Fruit fly (Drosophila melanogaster): Measurements from ENCODE around the gene Gba1b.
A peak's percentile ranks its signal among the peaks of the same experiment; 100 is the strongest.

Gene Gba1b

dm6 chr3R:23721525-23721924, 16.9 kb downstream of the Gba1b start, which contains the start of gene CG10232:
Gene CG10232 (minus strand): TSS chr3R:23721625.
- TF ChIP-seq CG2678 (tag; optimal IDR thresholded peaks at IDR 0.05) (no peak), CG7271 (tag; optimal IDR thresholded peaks at IDR 0.05) (no peak), Ets97D (GFP tag; optimal IDR thresholded peaks at IDR 0.05) (no peak)

- no peak for TF ChIP-seq sisA (GFP tag; IDR thresholded peaks at IDR 0.05)
- TF ChIP-seq CG6254 (GFP tag; optimal IDR thresholded peaks at IDR 0.05): no peak
- TF ChIP-seq pho (GFP tag; optimal IDR thresholded peaks at IDR 0.05): no peak
- TF ChIP-seq CG10267 (tag; optimal IDR thresholded peaks at IDR 0.05): peak; percentile 42
- TF ChIP-seq CG5953 (GFP tag; IDR thresholded peaks at IDR 0.05): no peak
- TF ChIP-seq grau (tag; optimal IDR thresholded peaks at IDR 0.05): peak; percentile 56
- TF ChIP-seq HLH4C (GFP tag; IDR thresholded peaks at IDR 0.05; ENCODE audit: partially characterized antibody): no peak
- peak; percentile 83 for TF ChIP-seq Dek (tag; optimal IDR thresholded peaks at IDR 0.05)
- no peak for TF ChIP-seq CG8944 (GFP tag; optimal IDR thresholded peaks at IDR 0.05)
- TF ChIP-seq tll (GFP tag; optimal IDR thresholded peaks at IDR 0.05): no peak
- no peak for TF ChIP-seq tna (GFP tag; IDR thresholded peaks at IDR 0.05; ENCODE audit: partially characterized antibody)
- no peak for TF ChIP-seq hth (optimal IDR thresholded peaks at IDR 0.05)
- no peak for TF ChIP-seq disco-r (GFP tag; optimal IDR thresholded peaks at IDR 0.05)
- TF ChIP-seq hb (GFP tag; IDR thresholded peaks at IDR 0.05; ENCODE audit: partially characterized antibody): no peak
- TF ChIP-seq klu (GFP tag; IDR thresholded peaks at IDR 0.05): no peak
- TF ChIP-seq CG2678 (tag; optimal IDR thresholded peaks at IDR 0.05): peak; percentile 42
- no peak for TF ChIP-seq aop (GFP tag; IDR thresholded peaks at IDR 0.05)
- TF ChIP-seq CG10147 (GFP tag; optimal IDR thresholded peaks at IDR 0.05): peak; percentile 36
- no peak for TF ChIP-seq Drgx (GFP tag; IDR thresholded peaks at IDR 0.05)
- TF ChIP-seq CG17385 (GFP tag; optimal IDR thresholded peaks at IDR 0.05): no peak
- TF ChIP-seq Sox102F (GFP tag; optimal IDR thresholded peaks at IDR 0.05): peak; percentile 47
- no peak for TF ChIP-seq Stat92E (GFP tag; optimal IDR thresholded peaks at IDR 0.05)
- TF ChIP-seq cato (GFP tag; optimal IDR thresholded peaks at IDR 0.05; ENCODE audit: borderline replicate concordance): no peak
- TF ChIP-seq mld (GFP tag; IDR thresholded peaks at IDR 0.05; ENCODE audit: partially characterized antibody): no peak
- TF ChIP-seq E2f2 (GFP tag; IDR thresholded peaks at IDR 0.05): peak; percentile 90
- TF ChIP-seq CG17912 (GFP tag; optimal IDR thresholded peaks at IDR 0.05): peak; percentile 55
- TF ChIP-seq B-H2 (GFP tag; optimal IDR thresholded peaks at IDR 0.05): peak; percentile 72
- no peak for TF ChIP-seq vfl (GFP tag; optimal IDR thresholded peaks at IDR 0.05)
- TF ChIP-seq CG16779 (GFP tag; IDR thresholded peaks at IDR 0.05): no peak
- TF ChIP-seq Atf6 (GFP tag; IDR thresholded peaks at IDR 0.05): no peak
- no peak for TF ChIP-seq nom (GFP tag; optimal IDR thresholded peaks at IDR 0.05)
- no peak for TF ChIP-seq CG6175 (GFP tag; IDR thresholded peaks at IDR 0.05)
- TF ChIP-seq Max (GFP tag; optimal IDR thresholded peaks at IDR 0.05): no peak
- TF ChIP-seq YL-1 (GFP tag; optimal IDR thresholded peaks at IDR 0.05): no peak
- peak; percentile 66 for TF ChIP-seq sug (tag; optimal IDR thresholded peaks at IDR 0.05)
- no peak for TF ChIP-seq bowl (GFP tag; IDR thresholded peaks at IDR 0.05)
- no peak for TF ChIP-seq CG11696 (GFP tag; IDR thresholded peaks at IDR 0.05)
- no peak for TF ChIP-seq CG31388 (GFP tag; optimal IDR thresholded peaks at IDR 0.05)
- TF ChIP-seq CG10979 (tag; optimal IDR thresholded peaks at IDR 0.05): peak; percentile 24
- TF ChIP-seq dmrt99B (tag; optimal IDR thresholded peaks at IDR 0.05): no peak
- no peak for TF ChIP-seq row (GFP tag; IDR thresholded peaks at IDR 0.05)
- TF ChIP-seq mirr (GFP tag; optimal IDR thresholded peaks at IDR 0.05): no peak
- no peak for TF ChIP-seq CG6272 (GFP tag; IDR thresholded peaks at IDR 0.05)
- TF ChIP-seq lola (GFP tag; optimal IDR thresholded peaks at IDR 0.05): no peak
- 0 out of 2 replicates have a peak, but pooled peaks have one; percentile 13 for TF ChIP-seq CG31441 (GFP tag; IDR thresholded peaks at IDR 0.05)
- TF ChIP-seq grn (GFP tag; optimal IDR thresholded peaks at IDR 0.05): no peak
- TF ChIP-seq CG18476 (GFP tag; optimal IDR thresholded peaks at IDR 0.05): peak; percentile 11
These were observed 17.3 kb downstream of the Gba1b start for dm6 chr3R:23721936-23722335.
